Fruit fly (Drosophila melanogaster): ENCODE measurements around the gene CG14147.

DNA sequence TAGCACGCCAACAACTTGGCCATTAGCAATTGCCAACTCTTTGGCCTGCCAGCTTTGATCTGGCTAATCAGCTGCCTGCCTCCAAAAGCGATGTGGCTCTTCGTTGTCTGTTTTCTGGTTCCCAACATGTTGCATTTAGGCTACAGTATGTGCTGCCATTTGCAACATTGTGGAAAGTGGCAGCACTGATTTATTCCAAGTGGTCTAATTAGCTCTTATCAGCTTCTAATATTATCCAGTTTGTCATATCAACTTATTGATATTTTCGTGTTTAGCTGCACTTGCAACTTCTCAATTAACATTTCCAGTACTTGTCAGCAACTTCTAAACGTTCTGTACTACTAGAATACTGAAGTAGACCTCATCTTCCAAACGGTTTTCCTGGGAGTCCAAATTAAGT, 47.6 kb downstream of the CG14147 start:
- TF ChIP-seq CG8478 (optimal IDR thresholded peaks at IDR 0.05) (no peak), CTCF (optimal IDR thresholded peaks at IDR 0.05) (no peak)

Measured in S2 (cell line).